Worm (Caenorhabditis elegans): ENCODE measurements around the gene lgc-16.

DNA sequence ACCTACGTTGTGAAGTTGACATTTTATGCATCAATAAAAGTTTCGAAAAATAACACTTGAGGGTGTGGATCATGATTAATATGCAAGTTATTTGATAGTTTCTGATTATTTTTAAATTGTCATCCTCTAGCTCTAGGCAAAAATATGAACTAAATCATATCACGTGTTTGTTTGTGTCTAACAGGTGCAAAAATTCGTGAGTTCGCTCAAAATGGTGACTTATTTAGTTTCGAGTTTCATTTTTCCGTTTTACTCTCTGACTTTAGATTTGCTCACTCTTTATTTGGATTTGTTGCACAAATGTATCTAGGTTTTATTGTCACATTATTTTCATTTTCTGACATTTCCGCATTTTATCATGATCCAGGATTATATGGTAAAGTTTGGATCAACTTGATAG lies at the start of gene lgc-16:
- TF ChIP-seq him-1 (tag; optimal IDR thresholded peaks at IDR 0.05) (no peak), W03F9.2 (tag; optimal IDR thresholded peaks at IDR 0.05) (no peak), dao-5 (tag; optimal IDR thresholded peaks at IDR 0.05) (no peak)

Data from whole organism, L4/young adult.